Fruit fly (Drosophila melanogaster): ENCODE results near the gene Hmbs.

Gene Hmbs

dm6 chr3L:1370099-1370678 lies 35.5 kb downstream of the Hmbs start, which contains the start of gene ru:
TSS of gene ru (plus strand) at chr3L:1370628.
- TF ChIP-seq lola (GFP tag; optimal IDR thresholded peaks at IDR 0.05) = no peak
- TF ChIP-seq Abd-B (GFP tag; optimal IDR thresholded peaks at IDR 0.05) = no peak
- no peak for TF ChIP-seq brk (GFP tag; optimal IDR thresholded peaks at IDR 0.05)
- TF ChIP-seq CrebA (GFP tag; optimal IDR thresholded peaks at IDR 0.05; ENCODE audit: borderline replicate concordance) = no peak
- no peak for TF ChIP-seq tai (GFP tag; optimal IDR thresholded peaks at IDR 0.05)
- no peak for TF ChIP-seq sage (GFP tag; optimal IDR thresholded peaks at IDR 0.05)
- no peak for TF ChIP-seq usp (GFP tag; optimal IDR thresholded peaks at IDR 0.05)
- TF ChIP-seq rgr (GFP tag; optimal IDR thresholded peaks at IDR 0.05) = no peak
- TF ChIP-seq woc (GFP tag; optimal IDR thresholded peaks at IDR 0.05) = no peak
- TF ChIP-seq Dfd (GFP tag; optimal IDR thresholded peaks at IDR 0.05) = no peak
- no peak for TF ChIP-seq Vsx2 (GFP tag; optimal IDR thresholded peaks at IDR 0.05; ENCODE audit: partially characterized antibody)
- TF ChIP-seq pan (optimal IDR thresholded peaks at IDR 0.05) = no peak
- no peak for TF ChIP-seq Hr78 (GFP tag; optimal IDR thresholded peaks at IDR 0.05)
- no peak for TF ChIP-seq dl (GFP tag; optimal IDR thresholded peaks at IDR 0.05; ENCODE audit: insufficient read depth in 1 of 2, partially characterized antibody in 2 of 2)
- TF ChIP-seq Mio (GFP tag; optimal IDR thresholded peaks at IDR 0.05) = no peak

dm6 chr3L:1370939-1371338 lies 36.2 kb downstream of the Hmbs start:
- peak; percentile 1 for TF ChIP-seq sv (GFP tag; optimal IDR thresholded peaks at IDR 0.05)
- no peak for TF ChIP-seq Sp1 (GFP tag; optimal IDR thresholded peaks at IDR 0.05)
- no peak for TF ChIP-seq jim (GFP tag; optimal IDR thresholded peaks at IDR 0.05)
- TF ChIP-seq N (GFP tag; optimal IDR thresholded peaks at IDR 0.05) = no peak
- TF ChIP-seq h (GFP tag; optimal IDR thresholded peaks at IDR 0.05) = peak; percentile 13
- TF ChIP-seq CG32264 (GFP tag; optimal IDR thresholded peaks at IDR 0.05) = no peak
- no peak for TF ChIP-seq CG9705 (GFP tag; optimal IDR thresholded peaks at IDR 0.05)
- TF ChIP-seq Myc (optimal IDR thresholded peaks at IDR 0.05) = no peak
- TF ChIP-seq Dfd (GFP tag; optimal IDR thresholded peaks at IDR 0.05) = no peak
- peak; percentile 14 for TF ChIP-seq ey (GFP tag; optimal IDR thresholded peaks at IDR 0.05)
- no peak for TF ChIP-seq Rel (GFP tag; optimal IDR thresholded peaks at IDR 0.05)
- TF ChIP-seq Rel (tag; optimal IDR thresholded peaks at IDR 0.05) = no peak
- peak in 1 of 2 experiments; percentile 21 for TF ChIP-seq foxo (GFP tag; optimal IDR thresholded peaks at IDR 0.05)
- peak; percentile 11 for TF ChIP-seq fru (GFP tag; optimal IDR thresholded peaks at IDR 0.05)
- peak; percentile 10 for TF ChIP-seq rgr (GFP tag; optimal IDR thresholded peaks at IDR 0.05)
- no peak for TF ChIP-seq Abd-B (GFP tag; optimal IDR thresholded peaks at IDR 0.05)
- TF ChIP-seq Dif (GFP tag; optimal IDR thresholded peaks at IDR 0.05; ENCODE audit: partially characterized antibody) = no peak
- TF ChIP-seq OdsH (GFP tag; optimal IDR thresholded peaks at IDR 0.05) = no peak
- no peak for TF ChIP-seq pan (optimal IDR thresholded peaks at IDR 0.05)
- no peak for TF ChIP-seq HLH106 (tag; optimal IDR thresholded peaks at IDR 0.05)
- TF ChIP-seq br (GFP tag; optimal IDR thresholded peaks at IDR 0.05) = no peak
- no peak for TF ChIP-seq Hnf4 (GFP tag; optimal IDR thresholded peaks at IDR 0.05)
- no peak for TF ChIP-seq usp (GFP tag; optimal IDR thresholded peaks at IDR 0.05)
- no peak for TF ChIP-seq dmrt93B (GFP tag; optimal IDR thresholded peaks at IDR 0.05)

- TF ChIP-seq fru (GFP tag; optimal IDR thresholded peaks at IDR 0.05) (peak; percentile 37), Rel (GFP tag; optimal IDR thresholded peaks at IDR 0.05) (no peak), Rel (tag; optimal IDR thresholded peaks at IDR 0.05) (no peak), CG32264 (GFP tag; optimal IDR thresholded peaks at IDR 0.05) (no peak), pan (optimal IDR thresholded peaks at IDR 0.05) (no peak), N (GFP tag; optimal IDR thresholded peaks at IDR 0.05) (no peak), tai (GFP tag; optimal IDR thresholded peaks at IDR 0.05) (no peak), dl (GFP tag; optimal IDR thresholded peaks at IDR 0.05; ENCODE audit: insufficient read depth in 1 of 2, partially characterized antibody in 2 of 2) (no peak), brk (GFP tag; optimal IDR thresholded peaks at IDR 0.05) (no peak), CG9705 (GFP tag; optimal IDR thresholded peaks at IDR 0.05) (no peak), jim (GFP tag; optimal IDR thresholded peaks at IDR 0.05) (no peak), Hr78 (GFP tag; optimal IDR thresholded peaks at IDR 0.05) (no peak), woc (GFP tag; optimal IDR thresholded peaks at IDR 0.05) (peak; percentile 19), Hr83 (GFP tag; optimal IDR thresholded peaks at IDR 0.05; ENCODE audit: poor library complexity, severe bottlenecking) (no peak), lola (GFP tag; optimal IDR thresholded peaks at IDR 0.05) (no peak), rgr (GFP tag; optimal IDR thresholded peaks at IDR 0.05) (peak; percentile 58), Dfd (GFP tag; optimal IDR thresholded peaks at IDR 0.05) (no peak), Jra (GFP tag; optimal IDR thresholded peaks at IDR 0.05) (no peak), usp (GFP tag; optimal IDR thresholded peaks at IDR 0.05) (no peak), Myc (optimal IDR thresholded peaks at IDR 0.05) (no peak), foxo (GFP tag; optimal IDR thresholded peaks at IDR 0.05) (peak in 1 of 2 experiments; percentile 55), Dif (GFP tag; optimal IDR thresholded peaks at IDR 0.05; ENCODE audit: partially characterized antibody) (no peak), dsf (GFP tag; optimal IDR thresholded peaks at IDR 0.05; ENCODE audit: borderline replicate concordance) (no peak), Sp1 (GFP tag; optimal IDR thresholded peaks at IDR 0.05) (peak; percentile 47), GATAd (GFP tag; optimal IDR thresholded peaks at IDR 0.05) (no peak), Vsx2 (GFP tag; optimal IDR thresholded peaks at IDR 0.05; ENCODE audit: partially characterized antibody) (no peak), ey (GFP tag; optimal IDR thresholded peaks at IDR 0.05) (peak; percentile 42), Mio (GFP tag; optimal IDR thresholded peaks at IDR 0.05) (no peak), sage (GFP tag; optimal IDR thresholded peaks at IDR 0.05) (no peak), br (GFP tag; optimal IDR thresholded peaks at IDR 0.05) (no peak), dmrt93B (GFP tag; optimal IDR thresholded peaks at IDR 0.05) (no peak), h (GFP tag; optimal IDR thresholded peaks at IDR 0.05) (peak; percentile 70), Abd-B (GFP tag; optimal IDR thresholded peaks at IDR 0.05) (no peak), CrebA (GFP tag; optimal IDR thresholded peaks at IDR 0.05; ENCODE audit: borderline replicate concordance) (no peak), HLH106 (tag; optimal IDR thresholded peaks at IDR 0.05) (peak; percentile 68), Hnf4 (GFP tag; optimal IDR thresholded peaks at IDR 0.05) (peak; percentile 5), psq (GFP tag; optimal IDR thresholded peaks at IDR 0.05) (peak; percentile 80), sv (GFP tag; optimal IDR thresholded peaks at IDR 0.05) (no peak)
These were observed 39.9 kb downstream of the Hmbs start for dm6 chr3L:1374438-1375133.

All from whole organism, wandering third instar larva.